Worm (Caenorhabditis elegans) whole organism, L4 larva: Measurements from ENCODE around the gene Y43F4A.1.

ENCODE experiments used
- aly-2 ChIP-seq: sonication (generic microtip); optimal IDR thresholded peaks from 2 replicates; lab custom pipeline; 2018; ENCODE audit warnings: missing biosample characterization, missing genetic modification characterization
- ceh-32 ChIP-seq: sonication (generic microtip); optimal IDR thresholded peaks from 2 replicates; lab custom pipeline; 2016; ENCODE audit warnings: mild to moderate bottlenecking, missing genetic modification characterization, missing compliant biosample characterization; ENCODE audit not compliant: poor library complexity
- ceh-82 ChIP-seq: sonication (generic microtip); optimal IDR thresholded peaks from 2 replicates; lab custom pipeline; 2017; ENCODE audit warnings: missing biosample characterization, missing genetic modification characterization
- egl-43 ChIP-seq: fragments of 200-800 bp; sonication (Bioruptor generic); IDR thresholded peaks from 2 replicates; pipeline ENCODE4 v1.3.6; 2022; ENCODE audit warnings: missing genetic modification reagents, missing genetic modification characterization, missing compliant biosample characterization
- fkh-10 ChIP-seq: fragments of 150-350 bp; optimal IDR thresholded peaks from 2 replicates; lab custom pipeline; 2014; ENCODE audit warnings: missing biosample characterization, missing genetic modification reagents, missing genetic modification characterization
- lir-3 ChIP-seq: sonication (generic microtip); optimal IDR thresholded peaks from 2 replicates; lab custom pipeline; 2016; ENCODE audit warnings: mild to moderate bottlenecking, missing genetic modification characterization, missing compliant biosample characterization
- mdl-1 ChIP-seq, 2 experiments: fragments of 150-350 bp in 1 of 2; sonication (generic microtip) in 1 of 2; optimal IDR thresholded peaks; 2 replicates each; lab custom pipeline; 2014 to 2017; ENCODE audit warnings: missing biosample characterization in 2 of 2, missing genetic modification characterization in 2 of 2
- nhr-25 ChIP-seq: sonication (generic microtip); optimal IDR thresholded peaks from 2 replicates; lab custom pipeline; 2017; ENCODE audit warnings: missing genetic modification characterization, mild to moderate bottlenecking, missing compliant biosample characterization, antibody characterized with exemption, moderate library complexity, borderline replicate concordance; ENCODE audit not compliant: insufficient read depth
- nhr-77 ChIP-seq: fragments of 150-350 bp; optimal IDR thresholded peaks from 2 replicates; lab custom pipeline; 2014; ENCODE audit warnings: missing biosample characterization, missing genetic modification characterization
- pha-4 ChIP-seq, 2 experiments: fragments of 150-350 bp in 1 of 2; fragments of 200-800 bp in 1 of 2; sonication (Bioruptor generic) in 1 of 2; IDR thresholded peaks in 1 of 2; optimal IDR thresholded peaks in 1 of 2; 2 replicates each; pipeline versions ENCODE4 v1.3.6 to Lab custom; 2014 to 2022; ENCODE audit warnings: missing genetic modification characterization in 2 of 2, missing genetic modification reagents in 2 of 2, missing biosample characterization in 1 of 2, missing compliant biosample characterization in 1 of 2
- snpc-4 ChIP-seq: fragments of 150-350 bp; optimal IDR thresholded peaks from 2 replicates; lab custom pipeline; 2014; ENCODE audit warnings: missing biosample characterization, missing genetic modification characterization
- tra-1 ChIP-seq: fragments of 200-800 bp; sonication (Bioruptor generic); IDR thresholded peaks from 2 replicates; pipeline ENCODE4 v1.3.6; 2022; ENCODE audit warnings: missing genetic modification reagents, missing genetic modification characterization, missing compliant biosample characterization

- no peak for TF ChIP-seq mdl-1 (tag; optimal IDR thresholded peaks at IDR 0.05; lab: Kevin White, UChicago)
- TF ChIP-seq nhr-77 (tag; lab: Kevin White, UChicago): no peak
- TF ChIP-seq pha-4 (GFP tag; IDR thresholded peaks at IDR 0.05; lab: Robert Waterston, UW): no peak
- no peak for TF ChIP-seq pha-4 (tag; optimal IDR thresholded peaks at IDR 0.05; lab: Kevin White, UChicago)
- no peak for TF ChIP-seq lir-3 (tag; lab: Kevin White, UChicago)
- no peak for TF ChIP-seq snpc-4 (tag; lab: Kevin White, UChicago)
- no peak for TF ChIP-seq tra-1
- no peak for TF ChIP-seq ceh-82 (tag; lab: Kevin White, UChicago)
- no peak for TF ChIP-seq ceh-32
- no peak for TF ChIP-seq nhr-25
- no peak for TF ChIP-seq egl-43
- TF ChIP-seq aly-2: no peak
- no peak for TF ChIP-seq fkh-10 (GFP tag; lab: Kevin White, UChicago)
Observed at ce11 chrIII:13176876-13177275, 46.0 kb upstream of the Y43F4A.1 start.
